Worm (Caenorhabditis elegans): Measurements from ENCODE around the gene srt-39.

ce11 chrV:12478111-12478510 lies 6.6 kb upstream of the srt-39 start, which contains the start of gene atn-1:
- TF ChIP-seq nhr-76 (tag; optimal IDR thresholded peaks at IDR 0.05), result no peak
- no peak for TF ChIP-seq ceh-9 (tag; optimal IDR thresholded peaks at IDR 0.05)
- TF ChIP-seq nhr-11 (tag; optimal IDR thresholded peaks at IDR 0.05), result no peak
- no peak for TF ChIP-seq lin-39 (tag; optimal IDR thresholded peaks at IDR 0.05)
- no peak for TF ChIP-seq elt-1 (tag; optimal IDR thresholded peaks at IDR 0.05)
- no peak for TF ChIP-seq fkh-10 (GFP tag; optimal IDR thresholded peaks at IDR 0.05)
- TF ChIP-seq ztf-4 (tag; optimal IDR thresholded peaks at IDR 0.05), result no peak
- TF ChIP-seq elt-3 (tag; optimal IDR thresholded peaks at IDR 0.05), result no peak
- no peak for TF ChIP-seq nhr-237 (tag; optimal IDR thresholded peaks at IDR 0.05)
- no peak for TF ChIP-seq aly-2 (tag; optimal IDR thresholded peaks at IDR 0.05)
- TF ChIP-seq nhr-77 (tag; optimal IDR thresholded peaks at IDR 0.05), result no peak
- TF ChIP-seq pqm-1 (tag; optimal IDR thresholded peaks at IDR 0.05), result no peak
- TF ChIP-seq nhr-28 (tag; optimal IDR thresholded peaks at IDR 0.05), result no peak
- no peak for TF ChIP-seq ceh-16 (tag; optimal IDR thresholded peaks at IDR 0.05)
